Worm (Caenorhabditis elegans) whole organism, mixed stage, embryonic: ENCODE results near the gene atic-1.

ENCODE experiments used
- elt-1 ChIP-seq: sonication (generic microtip); optimal IDR thresholded peaks from 2 replicates; lab custom pipeline; 2017; ENCODE audit warnings: missing genetic modification characterization, mild to moderate bottlenecking, missing compliant biosample characterization, antibody characterized with exemption, moderate library complexity, borderline replicate concordance; ENCODE audit not compliant: insufficient read depth
- nhr-12 ChIP-seq: fragments of 150-350 bp; optimal IDR thresholded peaks from 2 replicates; lab custom pipeline; 2014; ENCODE audit warnings: missing biosample characterization, missing genetic modification characterization
- nhr-237 ChIP-seq: fragments of 150-350 bp; optimal IDR thresholded peaks from 2 replicates; lab custom pipeline; 2014; ENCODE audit warnings: missing biosample characterization, missing genetic modification characterization
- unc-39 ChIP-seq: fragments of 150-350 bp; optimal IDR thresholded peaks from 2 replicates; lab custom pipeline; 2014; ENCODE audit warnings: missing biosample characterization, missing genetic modification characterization

DNA sequence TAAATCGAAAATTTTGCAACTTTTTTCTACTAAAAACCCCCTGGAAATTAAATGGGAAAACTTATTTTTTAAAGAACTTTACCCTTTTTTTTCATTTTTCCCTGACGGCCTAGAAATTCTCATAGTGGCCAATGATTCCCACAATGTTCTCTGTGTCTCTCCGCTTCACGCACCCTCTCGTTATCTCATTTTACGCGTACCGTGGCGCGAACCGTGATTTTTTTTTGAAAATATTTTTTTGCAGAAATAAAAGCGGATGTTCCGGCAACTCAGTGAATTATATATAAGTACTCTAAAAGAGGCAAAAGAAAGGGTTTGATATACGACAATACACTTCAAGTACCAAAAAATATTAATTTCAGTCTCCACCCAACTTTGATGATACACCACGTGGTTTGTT, 35.4 kb upstream of the atic-1 start, which contains the start of gene C06A6.2:
- TF ChIP-seq nhr-12 (tag; lab: Kevin White, UChicago) (no peak), nhr-237 (tag; lab: Kevin White, UChicago) (no peak), unc-39 (tag; lab: Kevin White, UChicago) (no peak), elt-1 (tag; lab: Kevin White, UChicago) (no peak)
